2 fruit fly cellular contexts compared by ENCODE assay signal in genomic region chrX:12539215-12539614, dm6.
TF ChIP-seq lines count a peak whose summit lies in the region.

No protein-coding gene starts in this region.

- no peak for TF ChIP-seq CTCF in whole organism, embryonic (GFP tag; optimal IDR thresholded peaks at IDR 0.05; lab: Kevin White, UChicago)

TF ChIP-seq in whole organism, embryonic, 481 proteins besides CTCF, POLR2A, EP300 and RAD21 (continues in another document):
- peak; percentile 10 for TF ChIP-seq fd96Cb (tag; optimal IDR thresholded peaks at IDR 0.05; lab: Kevin White, UChicago)
- TF ChIP-seq Myb (GFP tag; optimal IDR thresholded peaks at IDR 0.05; lab: Kevin White, UChicago), result no peak
- no peak for TF ChIP-seq E2f1 (GFP tag; IDR thresholded peaks at IDR 0.05; lab: Robert Waterston, UW)
- TF ChIP-seq CG13424 (tag; optimal IDR thresholded peaks at IDR 0.05; lab: Kevin White, UChicago), result peak; percentile 24
- TF ChIP-seq CG18476 (GFP tag; optimal IDR thresholded peaks at IDR 0.05; lab: Kevin White, UChicago), result peak; percentile 2
- no peak for TF ChIP-seq H2.0 (GFP tag; IDR thresholded peaks at IDR 0.05; lab: Robert Waterston, UW)
- 0 out of 3 replicates have a peak, but pooled peaks have one; percentile 24 for TF ChIP-seq CG17361 (GFP tag; IDR thresholded peaks at IDR 0.05; lab: Robert Waterston, UW)
- 0 out of 2 replicates have a peak, but pooled peaks have one; percentile 21 for TF ChIP-seq Ptx1 (GFP tag; IDR thresholded peaks at IDR 0.05; lab: Robert Waterston, UW)
- peak; percentile 10 for TF ChIP-seq CG17359 (tag; optimal IDR thresholded peaks at IDR 0.05; lab: Kevin White, UChicago)
- TF ChIP-seq CG12391 (tag; optimal IDR thresholded peaks at IDR 0.05; lab: Kevin White, UChicago), result peak; percentile 3
- peak; percentile 36 for TF ChIP-seq Sox102F (GFP tag; optimal IDR thresholded peaks at IDR 0.05; lab: Kevin White, UChicago)
- peak; percentile 64 for TF ChIP-seq slbo (GFP tag; IDR thresholded peaks at IDR 0.05; lab: Robert Waterston, UW)
- no peak for TF ChIP-seq CG17328 (GFP tag; IDR thresholded peaks at IDR 0.05; lab: Robert Waterston, UW)
- TF ChIP-seq Blimp-1 (GFP tag; optimal IDR thresholded peaks at IDR 0.05; lab: Kevin White, UChicago), result peak; percentile 22
- TF ChIP-seq p53 (GFP tag; optimal IDR thresholded peaks at IDR 0.05; lab: Kevin White, UChicago), result no peak
- TF ChIP-seq CG9932 (GFP tag; IDR thresholded peaks at IDR 0.05; lab: Robert Waterston, UW), result peak; percentile 36; the same call in 1 of the 2 replicates
- no peak for TF ChIP-seq odd (GFP tag; optimal IDR thresholded peaks at IDR 0.05; lab: Kevin White, UChicago)
- TF ChIP-seq CG17612 (GFP tag; IDR thresholded peaks at IDR 0.05; lab: Robert Waterston, UW), result no peak
- no peak for TF ChIP-seq CG7786 (GFP tag; optimal IDR thresholded peaks at IDR 0.05; lab: Kevin White, UChicago)
- TF ChIP-seq CG1603 (tag; optimal IDR thresholded peaks at IDR 0.05; lab: Kevin White, UChicago), result peak; percentile 49
- TF ChIP-seq gem (tag; optimal IDR thresholded peaks at IDR 0.05; lab: Kevin White, UChicago), result peak; percentile 56
- no peak for TF ChIP-seq CG10462 (GFP tag; optimal IDR thresholded peaks at IDR 0.05; lab: Kevin White, UChicago)
- no peak for TF ChIP-seq wdn (GFP tag; IDR thresholded peaks at IDR 0.05; lab: Robert Waterston, UW)
- peak; percentile 2 for TF ChIP-seq CG12659 (GFP tag; optimal IDR thresholded peaks at IDR 0.05; lab: Kevin White, UChicago)
- peak; percentile 56 for TF ChIP-seq CG18599 (GFP tag; optimal IDR thresholded peaks at IDR 0.05; lab: Kevin White, UChicago)
- peak; percentile 60 for TF ChIP-seq CG11504 (tag; optimal IDR thresholded peaks at IDR 0.05; lab: Kevin White, UChicago)
- TF ChIP-seq caup (GFP tag; optimal IDR thresholded peaks at IDR 0.05; lab: Kevin White, UChicago; ENCODE audit: severe bottlenecking), result peak; percentile 25
- TF ChIP-seq ci (GFP tag; IDR thresholded peaks at IDR 0.05; lab: Robert Waterston, UW), result peak; percentile 53; the same call in 1 of the 3 replicates
- TF ChIP-seq sna (GFP tag; IDR thresholded peaks at IDR 0.05; lab: Robert Waterston, UW; ENCODE audit: partially characterized antibody), result no peak
- TF ChIP-seq esg (GFP tag; conservative IDR thresholded peaks at IDR 0.05; lab: Robert Waterston, UW), result no peak
- peak; percentile 52 for TF ChIP-seq CG2678 (tag; optimal IDR thresholded peaks at IDR 0.05; lab: Kevin White, UChicago)
- TF ChIP-seq schlank (tag; optimal IDR thresholded peaks at IDR 0.05; lab: Kevin White, UChicago), result no peak
- no peak for TF ChIP-seq CG7357 (GFP tag; IDR thresholded peaks at IDR 0.05; lab: Robert Waterston, UW)
- TF ChIP-seq CG7839 (tag; optimal IDR thresholded peaks at IDR 0.05; lab: Kevin White, UChicago), result peak; percentile 49
- no peak for TF ChIP-seq CG32767 (GFP tag; IDR thresholded peaks at IDR 0.05; lab: Robert Waterston, UW)
- TF ChIP-seq H15 (GFP tag; IDR thresholded peaks at IDR 0.05; lab: Robert Waterston, UW), result no peak
- TF ChIP-seq CG8924 (tag; optimal IDR thresholded peaks at IDR 0.05; lab: Kevin White, UChicago), result peak; percentile 20
- TF ChIP-seq stc (GFP tag; IDR thresholded peaks at IDR 0.05; lab: Robert Waterston, UW), result no peak
- peak; percentile 29 for TF ChIP-seq CoRest (tag; optimal IDR thresholded peaks at IDR 0.05; lab: Kevin White, UChicago)
- TF ChIP-seq lmd (GFP tag; IDR thresholded peaks at IDR 0.05; lab: Robert Waterston, UW), result peak; percentile 8; the same call in 1 of the 2 replicates
- TF ChIP-seq Med (GFP tag; lab: Kevin White, UChicago), result peak; percentile 60
- 0 out of 2 replicates have a peak, but pooled peaks have one; percentile 6 for TF ChIP-seq ara (GFP tag; IDR thresholded peaks at IDR 0.05; lab: Robert Waterston, UW)
- no peak for TF ChIP-seq jumu (GFP tag; optimal IDR thresholded peaks at IDR 0.05; lab: Kevin White, UChicago)
- peak; percentile 14 for TF ChIP-seq tin (GFP tag; optimal IDR thresholded peaks at IDR 0.05; lab: Kevin White, UChicago)
- peak; percentile 2 for TF ChIP-seq fd3F (GFP tag; optimal IDR thresholded peaks at IDR 0.05; lab: Kevin White, UChicago)

TF ChIP-seq in whole organism, prepupa, 60 proteins besides CTCF, POLR2A, EP300 and RAD21:
- no peak for TF ChIP-seq fkh (GFP tag; optimal IDR thresholded peaks at IDR 0.05; lab: Kevin White, UChicago)
- no peak for TF ChIP-seq CG6276 (GFP tag; optimal IDR thresholded peaks at IDR 0.05; lab: Kevin White, UChicago)
- no peak for TF ChIP-seq cyc (GFP tag; optimal IDR thresholded peaks at IDR 0.05; lab: Kevin White, UChicago)
- TF ChIP-seq Eip78C (GFP tag; lab: Kevin White, UChicago), result peak; percentile 15
- no peak for TF ChIP-seq fd59A (GFP tag; optimal IDR thresholded peaks at IDR 0.05; lab: Kevin White, UChicago)
- no peak for TF ChIP-seq Eip75B (GFP tag; optimal IDR thresholded peaks at IDR 0.05; lab: Kevin White, UChicago)

Comparison
In these comparisons a context has a peak if more than half of its experiments do, and no peak if none do; other contexts are left out.
1. Of the 7 proteins assayed by ChIP-seq in both whole organism, embryonic and whole organism, prepupa: peak only in whole organism, embryonic: Blimp-1 and Sox102F; only in whole organism, prepupa: none; in both: none; in neither: 5.